Fruit fly (Drosophila melanogaster) whole organism, embryonic: ENCODE data around the gene CG14174.
A peak's percentile ranks its signal among the peaks of the same experiment; 100 is the strongest.

Source experiments
- Adf1 ChIP-seq: fragments of 200-800 bp; sonication (Bioruptor generic); IDR thresholded peaks from 2 replicates; pipeline ENCODE4 v1.3.6; 2022; ENCODE audit warnings: missing biosample characterization, missing genetic modification characterization
- Aef1 ChIP-seq: fragments of 200-800 bp; sonication (Bioruptor generic); IDR thresholded peaks from 3 replicates; pipeline ENCODE4 v1.3.6; 2022; ENCODE audit warnings: missing biosample characterization, missing genetic modification characterization
- Atf6 ChIP-seq: fragments of 200-800 bp; sonication (Bioruptor generic); IDR thresholded peaks from 2 replicates; pipeline ENCODE4 v1.3.6; 2022; ENCODE audit warnings: missing biosample characterization, missing genetic modification characterization
- CG10543 ChIP-seq: fragments of 200-800 bp; sonication (Bioruptor generic); optimal IDR thresholded peaks from 3 replicates; lab custom pipeline; 2017; ENCODE audit warnings: missing biosample characterization, mild to moderate bottlenecking, missing genetic modification characterization, moderate library complexity
- CG11247 ChIP-seq: fragments of 200-800 bp; sonication (Bioruptor generic); IDR thresholded peaks from 2 replicates; pipeline ENCODE4 v1.3.6; 2022; ENCODE audit warnings: missing biosample characterization, missing genetic modification characterization
- CG11398 ChIP-seq: fragments of 200-800 bp; sonication (Bioruptor generic); optimal IDR thresholded peaks from 2 replicates; lab custom pipeline; 2016; ENCODE audit warnings: missing biosample characterization, missing genetic modification characterization
- CG11696 ChIP-seq: fragments of 200-800 bp; sonication (Bioruptor generic); IDR thresholded peaks from 2 replicates; pipeline ENCODE4 v1.3.6; 2022; ENCODE audit warnings: missing biosample characterization, missing genetic modification characterization
- CG13424 ChIP-seq: fragments of 200-800 bp; sonication (Bioruptor generic); optimal IDR thresholded peaks from 2 replicates; lab custom pipeline; 2019; ENCODE audit warnings: missing biosample characterization, mild to moderate bottlenecking, missing genetic modification characterization, moderate library complexity
- CG1647 ChIP-seq: fragments of 200-800 bp; sonication (Bioruptor generic); optimal IDR thresholded peaks from 3 replicates; lab custom pipeline; 2016; ENCODE audit warnings: missing biosample characterization, missing genetic modification characterization
- CG18619 ChIP-seq: fragments of 200-800 bp; sonication (Bioruptor generic); optimal IDR thresholded peaks from 3 replicates; lab custom pipeline; 2017; ENCODE audit warnings: missing biosample characterization, mild to moderate bottlenecking, missing genetic modification characterization
- CG2120 ChIP-seq: fragments of 200-800 bp; sonication (Bioruptor generic); optimal IDR thresholded peaks from 3 replicates; lab custom pipeline; 2016; ENCODE audit warnings: missing biosample characterization, missing genetic modification characterization
- CG2875 ChIP-seq: fragments of 200-800 bp; sonication (Bioruptor generic); optimal IDR thresholded peaks from 2 replicates; lab custom pipeline; 2017; ENCODE audit warnings: missing biosample characterization, mild to moderate bottlenecking, missing genetic modification characterization, missing genetic modification reagents
- CG34376 ChIP-seq: fragments of 200-800 bp; sonication (Bioruptor generic); optimal IDR thresholded peaks from 2 replicates; lab custom pipeline; 2018; ENCODE audit warnings: missing biosample characterization, mild to moderate bottlenecking, missing genetic modification characterization
- CG42726 ChIP-seq: fragments of 200-800 bp; sonication (Bioruptor generic); IDR thresholded peaks from 2 replicates; pipeline ENCODE4 v1.3.6; 2022; ENCODE audit warnings: missing biosample characterization, missing genetic modification characterization; ENCODE audit not compliant: partially characterized antibody
- CG6272 ChIP-seq: fragments of 200-800 bp; sonication (Bioruptor generic); IDR thresholded peaks from 2 replicates; pipeline ENCODE4 v1.3.6; 2022; ENCODE audit warnings: missing biosample characterization, missing genetic modification characterization
- CG6813 ChIP-seq: fragments of 200-800 bp; sonication (Bioruptor generic); optimal IDR thresholded peaks from 2 replicates; lab custom pipeline; 2017; ENCODE audit warnings: missing biosample characterization, missing genetic modification characterization, mild to moderate bottlenecking, moderate library complexity, missing genetic modification reagents
- CG8089 ChIP-seq: fragments of 200-800 bp; sonication (Bioruptor generic); optimal IDR thresholded peaks from 3 replicates; lab custom pipeline; 2016; ENCODE audit warnings: missing biosample characterization, missing genetic modification characterization
- CG8359 ChIP-seq: fragments of 200-800 bp; sonication (Bioruptor generic); optimal IDR thresholded peaks from 2 replicates; lab custom pipeline; 2017; ENCODE audit warnings: missing biosample characterization, mild to moderate bottlenecking, missing genetic modification characterization, borderline replicate concordance
- CG9797 ChIP-seq: fragments of 200-800 bp; sonication (Bioruptor generic); optimal IDR thresholded peaks from 3 replicates; lab custom pipeline; 2018; ENCODE audit warnings: missing biosample characterization, mild to moderate bottlenecking, missing genetic modification characterization
- CTCF ChIP-seq: fragments of 200-800 bp; sonication (Bioruptor generic); optimal IDR thresholded peaks from 2 replicates; lab custom pipeline; 2017; ENCODE audit warnings: missing biosample characterization, mild to moderate bottlenecking, missing genetic modification characterization, moderate library complexity
- CkIIα-i1 ChIP-seq: fragments of 200-800 bp; sonication (Bioruptor generic); IDR thresholded peaks from 2 replicates; pipeline ENCODE4 v1.3.6; 2022; ENCODE audit warnings: missing biosample characterization, missing genetic modification characterization
- Dbx ChIP-seq: fragments of 200-800 bp; sonication (Bioruptor generic); IDR thresholded peaks from 3 replicates; pipeline ENCODE4 v1.3.6; 2022; ENCODE audit warnings: missing biosample characterization, missing genetic modification characterization
- Elba2 ChIP-seq: fragments of 200-800 bp; sonication (Bioruptor generic); optimal IDR thresholded peaks from 3 replicates; lab custom pipeline; 2016; ENCODE audit warnings: missing biosample characterization, missing genetic modification characterization
- Gug ChIP-seq: fragments of 200-800 bp; sonication (Bioruptor generic); IDR thresholded peaks from 4 replicates; pipeline ENCODE4 v1.3.6; 2022; ENCODE audit warnings: missing biosample characterization, missing genetic modification characterization
- H2.0 ChIP-seq: fragments of 200-800 bp; sonication (Bioruptor generic); IDR thresholded peaks from 2 replicates; pipeline ENCODE4 v1.3.6; 2022; ENCODE audit warnings: missing biosample characterization, missing genetic modification characterization
- Hey ChIP-seq: fragments of 200-800 bp; sonication (Bioruptor generic); optimal IDR thresholded peaks from 3 replicates; lab custom pipeline; 2018; ENCODE audit warnings: missing biosample characterization, mild to moderate bottlenecking, missing genetic modification characterization
- HmgZ ChIP-seq: fragments of 200-800 bp; sonication (Bioruptor generic); optimal IDR thresholded peaks from 2 replicates; lab custom pipeline; 2018; ENCODE audit warnings: missing biosample characterization, mild to moderate bottlenecking, missing genetic modification characterization
- Hsf ChIP-seq: fragments of 200-800 bp; sonication (Bioruptor generic); optimal IDR thresholded peaks from 3 replicates; lab custom pipeline; 2016; ENCODE audit warnings: missing biosample characterization, missing genetic modification characterization
- Lhr ChIP-seq: fragments of 200-800 bp; sonication (Bioruptor generic); optimal IDR thresholded peaks from 3 replicates; lab custom pipeline; 2017; ENCODE audit warnings: mild to moderate bottlenecking, missing biosample characterization, missing genetic modification reagents, missing genetic modification characterization
- Lpt ChIP-seq: fragments of >200 bp; optimal IDR thresholded peaks from 2 replicates; lab custom pipeline; 2018; ENCODE audit warnings: missing biosample characterization, missing genetic modification characterization
- Max ChIP-seq: fragments of 200-800 bp; sonication (Bioruptor generic); optimal IDR thresholded peaks from 2 replicates; lab custom pipeline; 2016; ENCODE audit warnings: missing biosample characterization, mild to moderate bottlenecking, missing genetic modification characterization
- Nf-YA ChIP-seq: fragments of 200-800 bp; sonication (Bioruptor generic); IDR thresholded peaks from 2 replicates; pipeline ENCODE4 v1.3.6; 2022; ENCODE audit warnings: missing biosample characterization, missing genetic modification characterization
- Sox100B ChIP-seq: fragments of 200-800 bp; sonication (Bioruptor generic); optimal IDR thresholded peaks from 3 replicates; lab custom pipeline; 2018; ENCODE audit warnings: missing biosample characterization, mild to moderate bottlenecking, missing genetic modification characterization
- Sox102F ChIP-seq: fragments of 200-800 bp; sonication (Bioruptor generic); optimal IDR thresholded peaks from 2 replicates; lab custom pipeline; 2018; ENCODE audit warnings: missing biosample characterization, mild to moderate bottlenecking, missing genetic modification characterization, moderate library complexity
- Spps ChIP-seq: fragments of 200-800 bp; sonication (Bioruptor generic); optimal IDR thresholded peaks from 2 replicates; lab custom pipeline; 2018; ENCODE audit warnings: missing biosample characterization, mild to moderate bottlenecking, missing genetic modification characterization
- ap ChIP-seq: fragments of 200-800 bp; sonication (Bioruptor generic); IDR thresholded peaks from 2 replicates; pipeline ENCODE4 v1.3.6; 2022; ENCODE audit warnings: missing biosample characterization, missing genetic modification characterization
- ci ChIP-seq: fragments of 200-800 bp; sonication (Bioruptor generic); IDR thresholded peaks from 3 replicates; pipeline ENCODE4 v1.3.6; 2022; ENCODE audit warnings: missing biosample characterization, missing genetic modification characterization
- dati ChIP-seq: fragments of 200-800 bp; sonication (Bioruptor generic); IDR thresholded peaks from 2 replicates; pipeline ENCODE4 v1.3.6; 2022; ENCODE audit warnings: missing biosample characterization, missing genetic modification characterization
- dmrt99B ChIP-seq: fragments of 200-800 bp; sonication (Bioruptor generic); optimal IDR thresholded peaks from 2 replicates; lab custom pipeline; 2018; ENCODE audit warnings: missing biosample characterization, mild to moderate bottlenecking, missing genetic modification characterization, moderate library complexity
- exex ChIP-seq: fragments of 200-800 bp; sonication (Bioruptor generic); optimal IDR thresholded peaks from 4 replicates; lab custom pipeline; 2018; ENCODE audit warnings: missing biosample characterization, mild to moderate bottlenecking, missing genetic modification characterization, moderate library complexity
- ftz-f1 ChIP-seq: fragments of 200-800 bp; sonication (Bioruptor generic); optimal IDR thresholded peaks from 2 replicates; lab custom pipeline; 2016; ENCODE audit warnings: missing biosample characterization, missing genetic modification characterization
- grn ChIP-seq: fragments of 200-800 bp; sonication (Bioruptor generic); optimal IDR thresholded peaks from 3 replicates; lab custom pipeline; 2017; ENCODE audit warnings: missing biosample characterization, missing genetic modification characterization
- h ChIP-seq: fragments of >200 bp; optimal IDR thresholded peaks from 2 replicates; lab custom pipeline; 2017
- jumu ChIP-seq: fragments of 200-800 bp; sonication (Bioruptor generic); optimal IDR thresholded peaks from 3 replicates; lab custom pipeline; 2016; ENCODE audit warnings: missing biosample characterization, missing genetic modification characterization
- nom ChIP-seq: fragments of 200-800 bp; sonication (Bioruptor generic); optimal IDR thresholded peaks from 2 replicates; lab custom pipeline; 2017; ENCODE audit warnings: missing biosample characterization, missing genetic modification characterization, mild to moderate bottlenecking, moderate library complexity, missing genetic modification reagents
- oc ChIP-seq: fragments of 200-800 bp; sonication (Bioruptor generic); optimal IDR thresholded peaks from 2 replicates; lab custom pipeline; 2018; ENCODE audit warnings: missing biosample characterization, mild to moderate bottlenecking, missing genetic modification characterization, moderate library complexity
- shn ChIP-seq: fragments of 200-800 bp; sonication (Bioruptor generic); optimal IDR thresholded peaks from 3 replicates; lab custom pipeline; 2016; ENCODE audit warnings: missing biosample characterization, missing genetic modification characterization
- sob ChIP-seq: fragments of 200-800 bp; sonication (Bioruptor generic); IDR thresholded peaks from 2 replicates; pipeline ENCODE4 v1.3.6; 2022; ENCODE audit warnings: missing biosample characterization, missing genetic modification characterization
- sug ChIP-seq: fragments of 200-800 bp; optimal IDR thresholded peaks from 2 replicates; lab custom pipeline; 2019; ENCODE audit warnings: missing biosample characterization, mild to moderate bottlenecking, missing genetic modification characterization, moderate library complexity
- tgo ChIP-seq: fragments of 200-800 bp; sonication (Bioruptor generic); IDR thresholded peaks from 3 replicates; pipeline ENCODE4 v1.3.6; 2022; ENCODE audit warnings: missing biosample characterization, missing genetic modification characterization
- tin ChIP-seq: fragments of 200-800 bp; sonication (Bioruptor generic); optimal IDR thresholded peaks from 3 replicates; lab custom pipeline; 2016; ENCODE audit warnings: missing biosample characterization, missing genetic modification characterization
- trem ChIP-seq: fragments of 200-800 bp; optimal IDR thresholded peaks from 3 replicates; lab custom pipeline; 2019; ENCODE audit warnings: missing biosample characterization, mild to moderate bottlenecking, missing genetic modification characterization, moderate library complexity
- wek ChIP-seq: fragments of 200-800 bp; sonication (Bioruptor generic); optimal IDR thresholded peaks from 3 replicates; lab custom pipeline; 2018; ENCODE audit warnings: missing biosample characterization, mild to moderate bottlenecking, missing genetic modification characterization, moderate library complexity

The CG14174 gene

DNA sequence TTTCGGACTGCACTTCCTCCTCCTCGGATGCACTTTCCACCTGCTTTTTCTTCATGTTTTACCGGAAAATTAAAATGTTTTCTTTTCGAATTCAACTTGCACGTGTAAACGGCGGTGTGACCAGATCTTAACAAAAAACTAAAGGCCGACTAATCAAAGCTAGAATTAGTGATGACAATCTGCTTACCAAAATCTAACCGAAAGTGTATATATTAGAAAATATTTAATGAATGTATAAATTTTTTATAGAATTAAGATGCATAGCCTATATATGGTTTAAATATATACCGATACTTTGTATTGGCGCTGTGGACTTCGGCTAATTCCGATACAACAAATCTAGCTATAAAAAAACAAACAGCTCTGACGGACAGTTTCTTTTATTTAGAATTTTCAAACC is at the start of gene CG14174, which contains the start of gene CG18178 (continued):
- TF ChIP-seq dati, result no peak
- TF ChIP-seq CG11247, result peak; percentile 61; the same call in 1 of the 2 replicates
- no peak for TF ChIP-seq h
- TF ChIP-seq CG13424 (tag; lab: Kevin White, UChicago), result peak; percentile 85
- 0 out of 2 replicates have a peak, but pooled peaks have one; percentile 18 for TF ChIP-seq Nf-YA
- no peak for TF ChIP-seq Adf1
- no peak for TF ChIP-seq CG42726 (GFP tag; lab: Robert Waterston, UW)
- peak; percentile 34 for TF ChIP-seq nom (GFP tag; lab: Kevin White, UChicago)
- TF ChIP-seq CG8359 (GFP tag; lab: Kevin White, UChicago), result no peak
- TF ChIP-seq oc (tag; lab: Kevin White, UChicago), result no peak
- no peak for TF ChIP-seq CG8089 (GFP tag; lab: Kevin White, UChicago)
- peak; percentile 20 for TF ChIP-seq Elba2 (GFP tag; lab: Kevin White, UChicago)
- no peak for TF ChIP-seq CG6813
- TF ChIP-seq CG1647 (GFP tag; lab: Kevin White, UChicago), result no peak
- TF ChIP-seq tin (GFP tag; lab: Kevin White, UChicago), result peak; percentile 72
- TF ChIP-seq ap (GFP tag; lab: Robert Waterston, UW), result no peak
- TF ChIP-seq CTCF, result no peak
- peak; percentile 82 for TF ChIP-seq trem (tag; lab: Kevin White, UChicago)
- TF ChIP-seq Spps (tag; lab: Kevin White, UChicago), result peak; percentile 37
- TF ChIP-seq HmgZ (tag; lab: Kevin White, UChicago), result peak; percentile 75
- no peak for TF ChIP-seq grn (GFP tag; lab: Kevin White, UChicago)
- peak; percentile 64 for TF ChIP-seq CG9797

DNA sequence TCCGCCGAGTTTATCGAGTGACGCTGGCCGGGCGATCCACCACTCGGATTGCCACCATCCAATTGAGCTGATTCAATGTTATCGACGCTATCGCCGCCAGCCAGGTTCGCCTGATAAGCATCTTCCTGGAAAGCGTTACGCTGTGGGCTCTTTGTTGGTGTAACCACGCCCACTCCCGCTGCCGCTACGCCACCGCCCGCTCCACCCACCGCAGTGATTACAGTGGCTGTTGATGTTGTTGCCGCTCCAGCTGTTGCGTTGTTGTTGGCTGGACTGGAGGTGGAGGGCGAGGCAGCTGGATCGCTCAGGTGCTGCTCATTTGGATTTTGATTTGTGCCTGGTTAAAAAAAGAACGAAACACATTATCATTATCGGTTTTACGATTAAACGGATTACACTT is 47.8 kb upstream of the CG14174 start:
- TF ChIP-seq CG2875 (GFP tag; lab: Kevin White, UChicago), result no peak
- TF ChIP-seq Sox100B (GFP tag; lab: Kevin White, UChicago), result no peak
- no peak for TF ChIP-seq HmgZ (tag; lab: Kevin White, UChicago)
- peak; percentile 42 for TF ChIP-seq CG10543 (GFP tag; lab: Kevin White, UChicago)
- no peak for TF ChIP-seq CG2120 (GFP tag; lab: Kevin White, UChicago)
- TF ChIP-seq dmrt99B, result no peak
- no peak for TF ChIP-seq CG6272 (GFP tag; lab: Robert Waterston, UW)
- TF ChIP-seq Aef1 (GFP tag; lab: Robert Waterston, UW), result peak; percentile 67
- TF ChIP-seq Gug (GFP tag; lab: Robert Waterston, UW), result no peak
- TF ChIP-seq ci (GFP tag; lab: Robert Waterston, UW), result 0 out of 3 replicates have a peak, but pooled peaks have one; percentile 11
- no peak for TF ChIP-seq Lpt (GFP tag; lab: Kevin White, UChicago)
- TF ChIP-seq CG34376 (GFP tag; lab: Kevin White, UChicago), result peak; percentile 78
- TF ChIP-seq ftz-f1 (GFP tag; lab: Kevin White, UChicago), result no peak
- TF ChIP-seq CkIIα-i1 (GFP tag; lab: Robert Waterston, UW), result no peak
- TF ChIP-seq sug (tag; lab: Kevin White, UChicago), result peak; percentile 83
- peak; percentile 96 for TF ChIP-seq exex
- no peak for TF ChIP-seq shn (GFP tag; lab: Kevin White, UChicago)
- TF ChIP-seq H2.0 (GFP tag; lab: Robert Waterston, UW), result no peak
- peak; percentile 51 for TF ChIP-seq Hey (tag; lab: Kevin White, UChicago)
- TF ChIP-seq Hsf, result no peak
- no peak for TF ChIP-seq CG18619 (GFP tag; lab: Kevin White, UChicago)
- TF ChIP-seq Lhr (GFP tag; lab: Kevin White, UChicago), result no peak
- no peak for TF ChIP-seq Max
- TF ChIP-seq CG11696 (GFP tag; lab: Robert Waterston, UW), result no peak
- no peak for TF ChIP-seq wek (GFP tag; lab: Kevin White, UChicago)
- TF ChIP-seq jumu (GFP tag; lab: Kevin White, UChicago), result no peak
- TF ChIP-seq tgo (GFP tag; lab: Robert Waterston, UW), result no peak
- TF ChIP-seq Sox102F (GFP tag; lab: Kevin White, UChicago), result no peak
- no peak for TF ChIP-seq Atf6 (GFP tag; lab: Robert Waterston, UW)
- TF ChIP-seq Dbx, result 0 out of 3 replicates have a peak, but pooled peaks have one; percentile 10
- TF ChIP-seq CG11398 (GFP tag; lab: Kevin White, UChicago), result no peak
- TF ChIP-seq sob (GFP tag; lab: Robert Waterston, UW), result 0 out of 2 replicates have a peak, but pooled peaks have one; percentile 7
